Worm (Caenorhabditis elegans): ENCODE results near the gene Y46B2A.4.

- no peak for TF ChIP-seq aly-1 (tag; optimal IDR thresholded peaks at IDR 0.05)
- TF ChIP-seq ama-1 (optimal IDR thresholded peaks at IDR 0.05) = no peak
- no peak for TF ChIP-seq hnd-1 (tag; optimal IDR thresholded peaks at IDR 0.05)
- TF ChIP-seq flt-1 (GFP tag; IDR thresholded peaks at IDR 0.05) = no peak
- TF ChIP-seq B0310.2 (tag; optimal IDR thresholded peaks at IDR 0.05) = no peak
Measured at ce11 chrII:888024-888423, 26.4 kb downstream of the Y46B2A.4 start, which contains the start of gene T07D3.4.

Measured in whole organism, early embryonic.